Worm (Caenorhabditis elegans) whole organism, young adult: ENCODE measurements around the gene cgef-1.

Source experiments
- F10E7.11 ChIP-seq: sonication (generic microtip); optimal IDR thresholded peaks from 2 replicates; lab custom pipeline; 2017; ENCODE audit warnings: mild to moderate bottlenecking, missing genetic modification characterization, moderate library complexity, missing compliant biosample characterization
- F22D6.2 ChIP-seq: sonication (generic microtip); optimal IDR thresholded peaks from 2 replicates; lab custom pipeline; 2016; ENCODE audit warnings: mild to moderate bottlenecking, missing genetic modification characterization, missing compliant biosample characterization
- Y53F4B.3 ChIP-seq: fragments of 200-800 bp; sonication (Bioruptor generic); IDR thresholded peaks from 2 replicates; pipeline ENCODE4 v1.3.6; 2022; ENCODE audit warnings: missing genetic modification reagents, missing genetic modification characterization, missing compliant biosample characterization
- ceh-27 ChIP-seq: fragments of 200-800 bp; sonication (Bioruptor generic); optimal IDR thresholded peaks from 2 replicates; lab custom pipeline; 2018; ENCODE audit warnings: mild to moderate bottlenecking, missing genetic modification characterization, moderate library complexity, missing compliant biosample characterization
- dpl-1 ChIP-seq: fragments of 150-350 bp; optimal IDR thresholded peaks from 2 replicates; lab custom pipeline; 2014; ENCODE audit warnings: missing biosample characterization, missing genetic modification reagents, missing genetic modification characterization
- efl-1 ChIP-seq: fragments of 150-350 bp; optimal IDR thresholded peaks from 2 replicates; lab custom pipeline; 2014; ENCODE audit warnings: missing biosample characterization, missing genetic modification reagents, missing genetic modification characterization
- egrh-3 ChIP-seq: fragments of 200-800 bp; sonication (Bioruptor generic); IDR thresholded peaks from 2 replicates; pipeline ENCODE4 v1.3.6; 2022; ENCODE audit warnings: missing genetic modification reagents, missing genetic modification characterization, missing compliant biosample characterization
- let-526 ChIP-seq: fragments of 200-800 bp; sonication (Bioruptor generic); IDR thresholded peaks from 2 replicates; pipeline ENCODE4 v1.3.6; 2022; ENCODE audit warnings: missing genetic modification reagents, missing genetic modification characterization, missing compliant biosample characterization
- mcd-1 ChIP-seq: fragments of 200-800 bp; sonication (Bioruptor generic); IDR thresholded peaks from 2 replicates; pipeline ENCODE4 v1.3.6; 2022; ENCODE audit warnings: missing genetic modification reagents, missing genetic modification characterization, missing compliant biosample characterization
- nhr-27 ChIP-seq: fragments of 200-800 bp; sonication (Bioruptor generic); optimal IDR thresholded peaks from 2 replicates; lab custom pipeline; 2018; ENCODE audit warnings: mild to moderate bottlenecking, missing genetic modification characterization, moderate library complexity, missing compliant biosample characterization
- tlf-1 ChIP-seq: fragments of 200-800 bp; sonication (Bioruptor generic); optimal IDR thresholded peaks from 2 replicates; lab custom pipeline; 2018; ENCODE audit warnings: mild to moderate bottlenecking, missing genetic modification characterization, missing compliant biosample characterization
- unc-130 ChIP-seq: sonication (generic microtip); optimal IDR thresholded peaks from 2 replicates; lab custom pipeline; 2016; ENCODE audit warnings: missing genetic modification reagents, missing genetic modification characterization, missing compliant biosample characterization
- ztf-18 ChIP-seq: sonication (generic microtip); optimal IDR thresholded peaks from 2 replicates; lab custom pipeline; 2016; ENCODE audit warnings: missing genotype, mild to moderate bottlenecking, missing genetic modification characterization, missing compliant biosample characterization
- ztf-26 ChIP-seq: sonication (generic microtip); optimal IDR thresholded peaks from 2 replicates; lab custom pipeline; 2017; ENCODE audit warnings: missing genetic modification characterization, missing compliant biosample characterization

ce11 chrX:2818899-2819298 lies 47.1 kb downstream of the cgef-1 start:
- TF ChIP-seq ztf-18 (tag; lab: Kevin White, UChicago) (no peak), F10E7.11 (no peak), F22D6.2 (tag; lab: Kevin White, UChicago) (no peak), mcd-1 (no peak), ztf-26 (no peak), nhr-27 (no peak), tlf-1 (GFP tag; lab: Kevin White, UChicago) (no peak), dpl-1 (GFP tag; lab: Kevin White, UChicago) (no peak), egrh-3 (GFP tag; lab: Robert Waterston, UW) (no peak), let-526 (GFP tag; lab: Robert Waterston, UW) (no peak), ceh-27 (GFP tag; lab: Kevin White, UChicago) (no peak), unc-130 (no peak), Y53F4B.3 (GFP tag; lab: Robert Waterston, UW) (no peak), efl-1 (GFP tag; lab: Kevin White, UChicago) (no peak)
